Worm (Caenorhabditis elegans) whole organism, L1 larva: ENCODE results near the gene amdh-1.
A peak's percentile ranks its signal among the peaks of the same experiment; 100 is the strongest.

Experiments used
- C04F5.9 ChIP-seq: sonication (generic microtip); optimal IDR thresholded peaks from 2 replicates; lab custom pipeline; 2016; ENCODE audit warnings: missing genetic modification characterization, missing compliant biosample characterization
- C16A3.4 ChIP-seq: fragments of 150-350 bp; optimal IDR thresholded peaks from 2 replicates; lab custom pipeline; 2014; ENCODE audit warnings: missing biosample characterization, missing genetic modification characterization
- Y116A8C.19 ChIP-seq: sonication (generic microtip); optimal IDR thresholded peaks from 2 replicates; lab custom pipeline; 2016; ENCODE audit warnings: missing compliant biosample characterization, missing genetic modification characterization, borderline replicate concordance
- aly-2 ChIP-seq: fragments of 150-350 bp; optimal IDR thresholded peaks from 2 replicates; lab custom pipeline; 2014; ENCODE audit warnings: missing biosample characterization, missing genetic modification characterization
- ama-1 ChIP-seq: fragments of 150-350 bp; optimal IDR thresholded peaks from 2 replicates; lab custom pipeline; 2014
- ces-1 ChIP-seq: fragments of 150-350 bp; optimal IDR thresholded peaks from 2 replicates; lab custom pipeline; 2014; ENCODE audit warnings: missing biosample characterization, missing genetic modification reagents, missing genetic modification characterization
- efl-1 ChIP-seq, 4 experiments: fragments of 150-350 bp; optimal IDR thresholded peaks in 3 of 4; peaks in 1 of 4; 1 replicate in 1 of 4; 2 replicates in 3 of 4; lab custom pipeline; 2014; ENCODE audit warnings: missing biosample characterization in 2 of 4, missing genetic modification characterization in 2 of 4, missing genetic modification reagents in 2 of 4
- efl-3 ChIP-seq: fragments of 200-800 bp; sonication (Bioruptor generic); optimal IDR thresholded peaks from 2 replicates; lab custom pipeline; 2018; ENCODE audit warnings: mild to moderate bottlenecking, missing genetic modification characterization, missing compliant biosample characterization
- egl-13 ChIP-seq: sonication (generic microtip); optimal IDR thresholded peaks from 2 replicates; lab custom pipeline; 2016; ENCODE audit warnings: missing genotype, missing genetic modification reagents, missing genetic modification characterization, missing compliant biosample characterization
- egl-27 ChIP-seq, 2 experiments: fragments of 150-350 bp in 1 of 2; sonication (generic microtip); optimal IDR thresholded peaks; 3 replicates each; lab custom pipeline; 2017 to 2018; ENCODE audit warnings: missing biosample characterization in 2 of 2, missing genetic modification characterization in 2 of 2, missing genetic modification reagents in 2 of 2
- elt-3 ChIP-seq, 6 experiments: fragments of 150-350 bp in 1 of 6; sonication (generic microtip); optimal IDR thresholded peaks; 2 replicates each; lab custom pipeline; 2017 to 2018; ENCODE audit warnings: missing biosample characterization in 6 of 6, missing genetic modification characterization in 6 of 6, inconsistent platforms in 1 of 6
- ets-5 ChIP-seq: fragments of 200-800 bp; sonication (Bioruptor generic); IDR thresholded peaks from 2 replicates; pipeline ENCODE4 v1.3.6; 2022; ENCODE audit warnings: missing genetic modification characterization, missing compliant biosample characterization
- fkh-4 ChIP-seq: sonication (generic microtip); optimal IDR thresholded peaks from 2 replicates; lab custom pipeline; 2016; ENCODE audit warnings: missing compliant biosample characterization, missing genetic modification characterization, borderline replicate concordance
- fos-1 ChIP-seq: fragments of 150-350 bp; optimal IDR thresholded peaks from 2 replicates; lab custom pipeline; 2014; ENCODE audit warnings: missing biosample characterization, missing genetic modification characterization
- grh-1 ChIP-seq: fragments of 200-800 bp; sonication (Bioruptor generic); IDR thresholded peaks from 2 replicates; pipeline ENCODE4 v1.3.6; 2022; ENCODE audit warnings: missing genetic modification reagents, missing genetic modification characterization, missing compliant biosample characterization
- irx-1 ChIP-seq: sonication (generic microtip); optimal IDR thresholded peaks from 2 replicates; lab custom pipeline; 2016; ENCODE audit warnings: missing genetic modification characterization, missing compliant biosample characterization
- jun-1 ChIP-seq: fragments of 150-350 bp; optimal IDR thresholded peaks from 2 replicates; lab custom pipeline; 2014; ENCODE audit warnings: missing biosample characterization, missing genetic modification reagents, missing genetic modification characterization
- lin-13 ChIP-seq: fragments of 150-350 bp; optimal IDR thresholded peaks from 2 replicates; lab custom pipeline; 2014; ENCODE audit warnings: missing biosample characterization, missing genetic modification reagents, missing genetic modification characterization
- lin-14 ChIP-seq: fragments of 200-800 bp; sonication (Bioruptor generic); optimal IDR thresholded peaks from 2 replicates; lab custom pipeline; 2018; ENCODE audit warnings: mild to moderate bottlenecking, missing genetic modification characterization, moderate library complexity, missing compliant biosample characterization
- lin-39 ChIP-seq: fragments of 150-350 bp; optimal IDR thresholded peaks from 2 replicates; lab custom pipeline; 2014; ENCODE audit warnings: missing biosample characterization, missing genetic modification reagents, missing genetic modification characterization
- lir-3 ChIP-seq: sonication (generic microtip); optimal IDR thresholded peaks from 2 replicates; lab custom pipeline; 2016; ENCODE audit warnings: mild to moderate bottlenecking, missing genetic modification characterization, moderate library complexity, missing compliant biosample characterization; ENCODE audit not compliant: poor library complexity
- mdl-1 ChIP-seq, 2 experiments: fragments of 150-350 bp; optimal IDR thresholded peaks; 2 replicates each; lab custom pipeline; 2014 to 2017; ENCODE audit warnings: missing biosample characterization in 2 of 2, missing genetic modification characterization in 2 of 2, inconsistent platforms in 1 of 2
- mep-1 ChIP-seq: fragments of 150-350 bp; optimal IDR thresholded peaks from 2 replicates; lab custom pipeline; 2014; ENCODE audit warnings: missing biosample characterization, missing genetic modification characterization
- nhr-11 ChIP-seq: fragments of 150-350 bp; optimal IDR thresholded peaks from 2 replicates; lab custom pipeline; 2014; ENCODE audit warnings: missing biosample characterization, missing genetic modification characterization
- nhr-12 ChIP-seq: sonication (generic microtip); optimal IDR thresholded peaks from 2 replicates; lab custom pipeline; 2017; ENCODE audit warnings: missing biosample characterization, missing genetic modification characterization
- nhr-237 ChIP-seq: fragments of 150-350 bp; optimal IDR thresholded peaks from 2 replicates; lab custom pipeline; 2014; ENCODE audit warnings: missing biosample characterization, missing genetic modification characterization
- nhr-28 ChIP-seq: fragments of 150-350 bp; optimal IDR thresholded peaks from 2 replicates; lab custom pipeline; 2014; ENCODE audit warnings: missing biosample characterization, missing genetic modification characterization
- nhr-71 ChIP-seq: sonication (generic microtip); optimal IDR thresholded peaks from 2 replicates; lab custom pipeline; 2016; ENCODE audit warnings: mild to moderate bottlenecking, missing genetic modification characterization, moderate library complexity, missing compliant biosample characterization
- nhr-76 ChIP-seq: sonication (generic microtip); optimal IDR thresholded peaks from 2 replicates; lab custom pipeline; 2017; ENCODE audit warnings: missing biosample characterization, missing genetic modification characterization
- nhr-90 ChIP-seq: sonication (generic microtip); optimal IDR thresholded peaks from 2 replicates; lab custom pipeline; 2016; ENCODE audit warnings: mild to moderate bottlenecking, missing genetic modification characterization, missing compliant biosample characterization; ENCODE audit not compliant: poor library complexity
- pag-3 ChIP-seq: sonication (generic microtip); optimal IDR thresholded peaks from 2 replicates; lab custom pipeline; 2017; ENCODE audit warnings: missing genetic modification characterization, mild to moderate bottlenecking, missing compliant biosample characterization, antibody characterized with exemption, borderline replicate concordance; ENCODE audit not compliant: insufficient read depth
- pax-3 ChIP-seq: fragments of 200-800 bp; sonication (Bioruptor generic); optimal IDR thresholded peaks from 2 replicates; lab custom pipeline; 2018; ENCODE audit warnings: mild to moderate bottlenecking, missing genetic modification characterization, moderate library complexity, missing compliant biosample characterization
- pqm-1 ChIP-seq: sonication (generic microtip); optimal IDR thresholded peaks from 3 replicates; lab custom pipeline; 2017; ENCODE audit warnings: missing biosample characterization, missing genetic modification characterization
- skn-1 ChIP-seq: fragments of 150-350 bp; optimal IDR thresholded peaks from 2 replicates; lab custom pipeline; 2014; ENCODE audit warnings: missing biosample characterization, missing genetic modification characterization
- sptf-1 ChIP-seq: fragments of 150-350 bp; optimal IDR thresholded peaks from 2 replicates; lab custom pipeline; 2014; ENCODE audit warnings: missing biosample characterization, missing genetic modification characterization
- swsn-7 ChIP-seq: sonication (generic microtip); optimal IDR thresholded peaks from 2 replicates; lab custom pipeline; 2016; ENCODE audit warnings: missing genetic modification characterization, missing compliant biosample characterization
- tbx-2 ChIP-seq: sonication (generic microtip); optimal IDR thresholded peaks from 2 replicates; lab custom pipeline; 2016; ENCODE audit warnings: missing genetic modification characterization, missing compliant biosample characterization
- unc-130 ChIP-seq: fragments of 150-350 bp; optimal IDR thresholded peaks from 2 replicates; lab custom pipeline; 2017; ENCODE audit warnings: missing biosample characterization, missing genetic modification characterization, inconsistent platforms
- unc-30 ChIP-seq: sonication (generic microtip); optimal IDR thresholded peaks from 2 replicates; lab custom pipeline; 2017; ENCODE audit warnings: missing biosample characterization, missing genetic modification characterization
- unc-62 ChIP-seq: fragments of 150-350 bp; optimal IDR thresholded peaks from 2 replicates; lab custom pipeline; 2014; ENCODE audit warnings: missing biosample characterization, missing genetic modification reagents, missing genetic modification characterization
- unc-86 ChIP-seq: sonication (generic microtip); optimal IDR thresholded peaks from 2 replicates; lab custom pipeline; 2016; ENCODE audit warnings: missing genetic modification characterization, missing compliant biosample characterization
- zag-1 ChIP-seq: fragments of 150-350 bp; optimal IDR thresholded peaks from 2 replicates; lab custom pipeline; 2014; ENCODE audit warnings: missing biosample characterization, missing genetic modification characterization
- ztf-4 ChIP-seq: fragments of 150-350 bp; optimal IDR thresholded peaks from 2 replicates; lab custom pipeline; 2014; ENCODE audit warnings: missing biosample characterization, missing genetic modification characterization

Gene amdh-1

ce11 chrIII:6280070-6280596 is 28.5 kb downstream of the amdh-1 start, which contains the start of gene hmg-1.2 (continued):
- TF ChIP-seq pax-3 (tag; lab: Kevin White, UChicago) (peak; percentile 10), unc-130 (tag; lab: Kevin White, UChicago) (peak; percentile 66), egl-27 (tag; optimal IDR thresholded peaks at IDR 0.05; lab: Kevin White, UChicago) (peak in 1 of 2 experiments; percentile 81), nhr-71 (tag; lab: Kevin White, UChicago) (peak; percentile 94), ztf-4 (tag; lab: Kevin White, UChicago) (peak; percentile 77), sptf-1 (tag; lab: Kevin White, UChicago) (no peak), nhr-11 (tag; lab: Kevin White, UChicago) (peak; percentile 57)

- TF ChIP-seq lir-3 (tag; lab: Kevin White, UChicago) (no peak), nhr-90 (tag; lab: Kevin White, UChicago) (no peak), pag-3 (tag; lab: Kevin White, UChicago) (no peak), lin-13 (GFP tag; lab: Kevin White, UChicago) (no peak), nhr-237 (tag; lab: Kevin White, UChicago) (no peak), efl-1 (optimal IDR thresholded peaks at IDR 0.05; lab: Kevin White, UChicago) (no peak), efl-1 (GFP tag; optimal IDR thresholded peaks at IDR 0.05 in 1 of 2; lab: Kevin White, UChicago) (peak in 1 of 2 experiments; percentile 46), irx-1 (tag; lab: Kevin White, UChicago) (no peak), unc-86 (tag; lab: Kevin White, UChicago) (no peak)
- TF ChIP-seq, all 84 proteins: peak for 1
Measured at ce11 chrIII:6283024-6283423, 31.4 kb downstream of the amdh-1 start.

ce11 chrIII:6285890-6286289 is 34.3 kb downstream of the amdh-1 start, which contains the start of gene gadr-3:
Gene gadr-3, minus strand, starts transcription at chrIII:6285990.
- TF ChIP-seq nhr-28 (tag; lab: Kevin White, UChicago): no peak
- no peak for TF ChIP-seq efl-1 (optimal IDR thresholded peaks at IDR 0.05; lab: Kevin White, UChicago)
- TF ChIP-seq efl-1 (GFP tag; optimal IDR thresholded peaks at IDR 0.05 in 1 of 2; lab: Kevin White, UChicago): peak in 1 of 2 experiments; percentile 39
- no peak for TF ChIP-seq nhr-76 (tag; lab: Kevin White, UChicago)
- no peak for TF ChIP-seq unc-30 (tag; lab: Kevin White, UChicago)

ce11 chrIII:6287195-6287594 is 35.6 kb downstream of the amdh-1 start, which contains the start of gene F47D12.6:
Gene F47D12.6, minus strand, starts transcription at chrIII:6287295.
- TF ChIP-seq elt-3 (tag; optimal IDR thresholded peaks at IDR 0.05; lab: Kevin White, UChicago) (peak in 1 of 6 experiments; percentile 53), unc-62 (GFP tag; lab: Kevin White, UChicago) (no peak)

ce11 chrIII:6289366-6289765 is 37.8 kb downstream of the amdh-1 start:
- TF ChIP-seq lir-3 (tag; lab: Kevin White, UChicago): no peak
- TF ChIP-seq mep-1 (tag; lab: Kevin White, UChicago): no peak
- TF ChIP-seq efl-3 (GFP tag; lab: Kevin White, UChicago): no peak
- TF ChIP-seq lin-14 (GFP tag; lab: Kevin White, UChicago): peak; percentile 64
- no peak for TF ChIP-seq ces-1 (GFP tag; lab: Kevin White, UChicago)
- no peak for TF ChIP-seq pqm-1 (tag; lab: Kevin White, UChicago)
- TF ChIP-seq ets-5 (GFP tag; lab: Robert Waterston, UW): no peak
- TF ChIP-seq fos-1: no peak
- no peak for TF ChIP-seq fkh-4 (tag; lab: Kevin White, UChicago)
- no peak for TF ChIP-seq mdl-1 (tag; optimal IDR thresholded peaks at IDR 0.05; lab: Kevin White, UChicago)
- no peak for TF ChIP-seq lin-39
- TF ChIP-seq C16A3.4: no peak
- TF ChIP-seq lin-13 (GFP tag; lab: Kevin White, UChicago): no peak
- no peak for TF ChIP-seq Y116A8C.19 (tag; lab: Kevin White, UChicago)
- TF ChIP-seq zag-1 (tag; lab: Kevin White, UChicago): no peak
- TF ChIP-seq jun-1: no peak
- no peak for TF ChIP-seq aly-2 (tag; lab: Kevin White, UChicago)
- TF ChIP-seq nhr-28 (tag; lab: Kevin White, UChicago): no peak
- no peak for TF ChIP-seq ama-1
- no peak for TF ChIP-seq grh-1 (GFP tag; lab: Robert Waterston, UW)
- no peak for TF ChIP-seq skn-1 (tag; lab: Kevin White, UChicago)
- no peak for TF ChIP-seq swsn-7
- no peak for TF ChIP-seq nhr-12 (tag; lab: Kevin White, UChicago)
- TF ChIP-seq C04F5.9 (tag; lab: Kevin White, UChicago): no peak
- no peak for TF ChIP-seq nhr-237 (tag; lab: Kevin White, UChicago)
- no peak for TF ChIP-seq tbx-2 (tag; lab: Kevin White, UChicago)
- peak in 1 of 2 experiments; percentile 50 for TF ChIP-seq efl-1 (optimal IDR thresholded peaks at IDR 0.05; lab: Kevin White, UChicago)
- peak; percentile 70 to 95 for TF ChIP-seq efl-1 (GFP tag; optimal IDR thresholded peaks at IDR 0.05 in 1 of 2; lab: Kevin White, UChicago)
- TF ChIP-seq egl-13 (tag; lab: Kevin White, UChicago): no peak
